Worm (Caenorhabditis elegans): ENCODE measurements around the gene osta-1.

osta-1 gene

DNA sequence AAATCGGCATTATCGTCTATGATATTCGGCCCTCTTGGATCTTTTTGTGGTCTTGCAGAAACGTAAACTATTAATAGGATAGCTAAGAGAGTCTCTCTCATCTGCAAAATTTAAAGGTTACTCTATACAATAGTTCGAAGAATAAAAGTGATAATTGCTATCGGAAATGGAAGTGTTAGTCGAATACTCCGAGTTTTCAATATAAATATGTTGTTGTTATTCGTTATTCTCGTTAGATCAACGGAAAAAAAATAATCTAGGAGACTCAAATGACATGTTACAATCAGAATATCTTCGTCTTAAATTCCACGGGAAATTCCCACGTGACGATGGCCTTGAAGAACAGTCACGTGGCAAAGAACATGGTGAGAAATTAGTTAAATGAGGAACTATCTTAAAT lies 48.7 kb downstream of the osta-1 start, which contains the start of gene tre-5:
Gene tre-5, minus strand, starts transcription at position 101 of the 400 bp plus-strand sequence.
- TF ChIP-seq zag-1 (tag; optimal IDR thresholded peaks at IDR 0.05) (no peak), unc-39 (tag; optimal IDR thresholded peaks at IDR 0.05) (no peak)

ce11 chrII:57370-57769 lies 50.9 kb downstream of the osta-1 start, which contains the start of gene ascc-1:
TSS of gene ascc-1 (plus strand) at chrII:57670.
- TF ChIP-seq peb-1 (tag; optimal IDR thresholded peaks at IDR 0.05), result no peak
- no peak for TF ChIP-seq gmeb-1 (tag; optimal IDR thresholded peaks at IDR 0.05)
- TF ChIP-seq C34F6.9 (tag; optimal IDR thresholded peaks at IDR 0.05), result no peak
- no peak for TF ChIP-seq lin-39 (tag; optimal IDR thresholded peaks at IDR 0.05)
- no peak for TF ChIP-seq unc-62 (GFP tag; optimal IDR thresholded peaks at IDR 0.05)
- no peak for TF ChIP-seq mdl-1 (tag; optimal IDR thresholded peaks at IDR 0.05)
- TF ChIP-seq mbf-1 (tag; optimal IDR thresholded peaks at IDR 0.05), result no peak
- no peak for TF ChIP-seq alr-1 (tag; optimal IDR thresholded peaks at IDR 0.05)
- no peak for TF ChIP-seq elt-3 (tag; optimal IDR thresholded peaks at IDR 0.05)
- TF ChIP-seq ztf-11 (tag; optimal IDR thresholded peaks at IDR 0.05), result no peak
- no peak for TF ChIP-seq unc-55 (GFP tag; optimal IDR thresholded peaks at IDR 0.05)
- no peak for TF ChIP-seq zag-1 (tag; optimal IDR thresholded peaks at IDR 0.05)
- TF ChIP-seq nhr-11 (tag; optimal IDR thresholded peaks at IDR 0.05), result no peak
- no peak for TF ChIP-seq sma-9 (GFP tag; optimal IDR thresholded peaks at IDR 0.05)
- no peak for TF ChIP-seq sma-9 (tag; optimal IDR thresholded peaks at IDR 0.05)
- no peak for TF ChIP-seq mab-5 (tag; optimal IDR thresholded peaks at IDR 0.05)
- no peak for TF ChIP-seq nhr-23 (tag; optimal IDR thresholded peaks at IDR 0.05)
- TF ChIP-seq ztf-4 (tag; optimal IDR thresholded peaks at IDR 0.05), result no peak
- no peak for TF ChIP-seq ceh-16 (tag; optimal IDR thresholded peaks at IDR 0.05)

DNA sequence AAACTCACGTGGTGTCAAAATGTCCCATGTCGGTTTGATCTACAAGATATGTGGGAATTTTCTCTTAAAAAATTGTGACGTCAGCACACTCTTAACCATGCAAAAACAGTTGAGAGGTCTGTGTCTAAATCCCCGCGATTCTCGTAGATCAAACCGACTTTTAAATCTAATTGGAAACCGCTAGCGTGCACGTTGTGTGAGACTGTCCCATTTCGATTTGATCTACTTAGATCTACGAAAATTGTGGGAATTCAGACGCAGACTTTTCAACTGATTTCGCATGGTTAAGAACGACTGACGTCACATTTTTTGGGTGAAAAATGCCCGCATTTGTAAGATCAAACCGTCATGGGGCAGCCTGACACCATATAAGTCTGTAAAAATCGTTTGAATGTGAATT lies 51.4 kb downstream of the osta-1 start:
- TF ChIP-seq nhr-23 (tag; optimal IDR thresholded peaks at IDR 0.05) (no peak), nhr-11 (tag; optimal IDR thresholded peaks at IDR 0.05) (no peak), ceh-16 (tag; optimal IDR thresholded peaks at IDR 0.05) (no peak), gmeb-1 (tag; optimal IDR thresholded peaks at IDR 0.05) (no peak), unc-39 (tag; optimal IDR thresholded peaks at IDR 0.05) (no peak), nhr-21 (tag; optimal IDR thresholded peaks at IDR 0.05) (no peak), ztf-11 (tag; optimal IDR thresholded peaks at IDR 0.05) (no peak)
